Worm (Caenorhabditis elegans) whole organism, L1 larva: ENCODE measurements around the gene best-17.

Experiments used
- C16A3.4 ChIP-seq: fragments of 150-350 bp; optimal IDR thresholded peaks from 2 replicates; lab custom pipeline; 2014; ENCODE audit warnings: missing biosample characterization, missing genetic modification characterization
- C34B4.2 ChIP-seq: sonication (generic microtip); optimal IDR thresholded peaks from 2 replicates; lab custom pipeline; 2017; ENCODE audit warnings: mild to moderate bottlenecking, missing genetic modification characterization, missing compliant biosample characterization
- Y116A8C.19 ChIP-seq: sonication (generic microtip); optimal IDR thresholded peaks from 2 replicates; lab custom pipeline; 2016; ENCODE audit warnings: missing compliant biosample characterization, missing genetic modification characterization, borderline replicate concordance
- aha-1 ChIP-seq: fragments of 150-350 bp; optimal IDR thresholded peaks from 2 replicates; lab custom pipeline; 2014; ENCODE audit warnings: missing biosample characterization, missing genetic modification characterization
- alr-1 ChIP-seq: fragments of 200-800 bp; sonication (Bioruptor generic); optimal IDR thresholded peaks from 2 replicates; lab custom pipeline; 2018; ENCODE audit warnings: borderline replicate concordance, mild to moderate bottlenecking, missing genetic modification characterization, missing compliant biosample characterization
- ceh-63 ChIP-seq: fragments of 200-800 bp; sonication (Bioruptor generic); optimal IDR thresholded peaks from 2 replicates; lab custom pipeline; 2018; ENCODE audit warnings: mild to moderate bottlenecking, missing genetic modification characterization, missing compliant biosample characterization
- ceh-82 ChIP-seq, 3 experiments: fragments of 150-350 bp in 1 of 3; sonication (generic microtip) in 2 of 3; optimal IDR thresholded peaks; 2 replicates each; lab custom pipeline; 2014 to 2017; ENCODE audit warnings: missing biosample characterization in 3 of 3, missing genetic modification characterization in 3 of 3
- dpl-1 ChIP-seq, 3 experiments: fragments of 150-350 bp in 2 of 3; sonication (generic microtip) in 1 of 3; optimal IDR thresholded peaks; 2 replicates each; lab custom pipeline; 2014 to 2017; ENCODE audit warnings: missing biosample characterization in 3 of 3, missing genetic modification characterization in 3 of 3, missing genetic modification reagents in 3 of 3
- dsc-1 ChIP-seq: sonication (generic microtip); optimal IDR thresholded peaks from 2 replicates; lab custom pipeline; 2016; ENCODE audit warnings: mild to moderate bottlenecking, missing genetic modification characterization, missing compliant biosample characterization
- efl-1 ChIP-seq, 4 experiments: fragments of 150-350 bp; optimal IDR thresholded peaks in 3 of 4; peaks in 1 of 4; 1 replicate in 1 of 4; 2 replicates in 3 of 4; lab custom pipeline; 2014; ENCODE audit warnings: missing biosample characterization in 2 of 4, missing genetic modification characterization in 2 of 4, missing genetic modification reagents in 2 of 4
- egl-13 ChIP-seq: sonication (generic microtip); optimal IDR thresholded peaks from 2 replicates; lab custom pipeline; 2016; ENCODE audit warnings: missing genotype, missing genetic modification reagents, missing genetic modification characterization, missing compliant biosample characterization
- elt-3 ChIP-seq, 6 experiments: fragments of 150-350 bp in 1 of 6; sonication (generic microtip); optimal IDR thresholded peaks; 2 replicates each; lab custom pipeline; 2017 to 2018; ENCODE audit warnings: missing biosample characterization in 6 of 6, missing genetic modification characterization in 6 of 6, inconsistent platforms in 1 of 6
- fkh-10 ChIP-seq: sonication (generic microtip); optimal IDR thresholded peaks from 2 replicates; lab custom pipeline; 2017; ENCODE audit warnings: missing biosample characterization, missing genetic modification reagents, missing genetic modification characterization
- fkh-8 ChIP-seq: sonication (generic microtip); optimal IDR thresholded peaks from 2 replicates; lab custom pipeline; 2016; ENCODE audit warnings: mild to moderate bottlenecking, missing genetic modification characterization, missing compliant biosample characterization
- grh-1 ChIP-seq: fragments of 200-800 bp; sonication (Bioruptor generic); IDR thresholded peaks from 2 replicates; pipeline ENCODE4 v1.3.6; 2022; ENCODE audit warnings: missing genetic modification reagents, missing genetic modification characterization, missing compliant biosample characterization
- hlh-17 ChIP-seq: fragments of 200-800 bp; sonication (Bioruptor generic); optimal IDR thresholded peaks from 2 replicates; lab custom pipeline; 2018; ENCODE audit warnings: missing genetic modification characterization, mild to moderate bottlenecking, missing compliant biosample characterization, moderate library complexity, borderline replicate concordance
- hpl-2 ChIP-seq: fragments of 150-350 bp; optimal IDR thresholded peaks from 2 replicates; lab custom pipeline; 2014; ENCODE audit warnings: missing biosample characterization, missing genetic modification reagents, missing genetic modification characterization
- jun-1 ChIP-seq: fragments of 150-350 bp; optimal IDR thresholded peaks from 2 replicates; lab custom pipeline; 2014; ENCODE audit warnings: missing biosample characterization, missing genetic modification reagents, missing genetic modification characterization
- lin-14 ChIP-seq: fragments of 200-800 bp; sonication (Bioruptor generic); optimal IDR thresholded peaks from 2 replicates; lab custom pipeline; 2018; ENCODE audit warnings: mild to moderate bottlenecking, missing genetic modification characterization, moderate library complexity, missing compliant biosample characterization
- lin-15B ChIP-seq: fragments of 150-350 bp; sonication (generic microtip); optimal IDR thresholded peaks from 3 replicates; lab custom pipeline; 2014; ENCODE audit warnings: missing biosample characterization, missing genetic modification characterization
- lin-39 ChIP-seq: fragments of 150-350 bp; optimal IDR thresholded peaks from 2 replicates; lab custom pipeline; 2014; ENCODE audit warnings: missing biosample characterization, missing genetic modification reagents, missing genetic modification characterization
- lir-3 ChIP-seq: sonication (generic microtip); optimal IDR thresholded peaks from 2 replicates; lab custom pipeline; 2016; ENCODE audit warnings: mild to moderate bottlenecking, missing genetic modification characterization, moderate library complexity, missing compliant biosample characterization; ENCODE audit not compliant: poor library complexity
- mdl-1 ChIP-seq, 2 experiments: fragments of 150-350 bp; optimal IDR thresholded peaks; 2 replicates each; lab custom pipeline; 2014 to 2017; ENCODE audit warnings: missing biosample characterization in 2 of 2, missing genetic modification characterization in 2 of 2, inconsistent platforms in 1 of 2
- mef-2 ChIP-seq: fragments of 150-350 bp; optimal IDR thresholded peaks from 2 replicates; lab custom pipeline; 2014; ENCODE audit warnings: missing biosample characterization, missing genetic modification characterization
- mep-1 ChIP-seq: fragments of 150-350 bp; optimal IDR thresholded peaks from 2 replicates; lab custom pipeline; 2014; ENCODE audit warnings: missing biosample characterization, missing genetic modification characterization
- nhr-11 ChIP-seq: fragments of 150-350 bp; optimal IDR thresholded peaks from 2 replicates; lab custom pipeline; 2014; ENCODE audit warnings: missing biosample characterization, missing genetic modification characterization
- nhr-237 ChIP-seq: fragments of 150-350 bp; optimal IDR thresholded peaks from 2 replicates; lab custom pipeline; 2014; ENCODE audit warnings: missing biosample characterization, missing genetic modification characterization
- nhr-47 ChIP-seq: sonication (generic microtip); optimal IDR thresholded peaks from 2 replicates; lab custom pipeline; 2016; ENCODE audit warnings: mild to moderate bottlenecking, missing genetic modification characterization, moderate library complexity, missing compliant biosample characterization
- nhr-76 ChIP-seq: sonication (generic microtip); optimal IDR thresholded peaks from 2 replicates; lab custom pipeline; 2017; ENCODE audit warnings: missing biosample characterization, missing genetic modification characterization
- nhr-90 ChIP-seq: sonication (generic microtip); optimal IDR thresholded peaks from 2 replicates; lab custom pipeline; 2016; ENCODE audit warnings: mild to moderate bottlenecking, missing genetic modification characterization, missing compliant biosample characterization; ENCODE audit not compliant: poor library complexity
- pag-3 ChIP-seq: sonication (generic microtip); optimal IDR thresholded peaks from 2 replicates; lab custom pipeline; 2017; ENCODE audit warnings: missing genetic modification characterization, mild to moderate bottlenecking, missing compliant biosample characterization, antibody characterized with exemption, borderline replicate concordance; ENCODE audit not compliant: insufficient read depth
- pqm-1 ChIP-seq: sonication (generic microtip); optimal IDR thresholded peaks from 3 replicates; lab custom pipeline; 2017; ENCODE audit warnings: missing biosample characterization, missing genetic modification characterization
- rnt-1 ChIP-seq: sonication (generic microtip); optimal IDR thresholded peaks from 2 replicates; lab custom pipeline; 2016; ENCODE audit warnings: mild to moderate bottlenecking, missing genetic modification characterization, moderate library complexity, missing compliant biosample characterization
- skn-1 ChIP-seq: fragments of 150-350 bp; optimal IDR thresholded peaks from 2 replicates; lab custom pipeline; 2014; ENCODE audit warnings: missing biosample characterization, missing genetic modification characterization
- sptf-1 ChIP-seq: fragments of 150-350 bp; optimal IDR thresholded peaks from 2 replicates; lab custom pipeline; 2014; ENCODE audit warnings: missing biosample characterization, missing genetic modification characterization
- unc-130 ChIP-seq: fragments of 150-350 bp; optimal IDR thresholded peaks from 2 replicates; lab custom pipeline; 2017; ENCODE audit warnings: missing biosample characterization, missing genetic modification characterization, inconsistent platforms
- unc-62 ChIP-seq: fragments of 150-350 bp; optimal IDR thresholded peaks from 2 replicates; lab custom pipeline; 2014; ENCODE audit warnings: missing biosample characterization, missing genetic modification reagents, missing genetic modification characterization
- unc-86 ChIP-seq: sonication (generic microtip); optimal IDR thresholded peaks from 2 replicates; lab custom pipeline; 2016; ENCODE audit warnings: missing genetic modification characterization, missing compliant biosample characterization
- vab-15 ChIP-seq: sonication (generic microtip); optimal IDR thresholded peaks from 2 replicates; lab custom pipeline; 2017; ENCODE audit warnings: missing genotype, mild to moderate bottlenecking, missing genetic modification characterization, missing compliant biosample characterization
- zip-4 ChIP-seq: fragments of 200-800 bp; sonication (Bioruptor generic); optimal IDR thresholded peaks from 2 replicates; lab custom pipeline; 2018; ENCODE audit warnings: mild to moderate bottlenecking, missing genetic modification characterization, moderate library complexity, missing compliant biosample characterization
- ztf-11 ChIP-seq, 2 experiments: sonication (generic microtip); optimal IDR thresholded peaks; 2 replicates each; lab custom pipeline; 2016 to 2017; ENCODE audit warnings: missing genetic modification characterization in 2 of 2, missing biosample characterization in 1 of 2, missing compliant biosample characterization in 1 of 2
- ztf-4 ChIP-seq: fragments of 150-350 bp; optimal IDR thresholded peaks from 2 replicates; lab custom pipeline; 2014; ENCODE audit warnings: missing biosample characterization, missing genetic modification characterization

Gene best-17

DNA sequence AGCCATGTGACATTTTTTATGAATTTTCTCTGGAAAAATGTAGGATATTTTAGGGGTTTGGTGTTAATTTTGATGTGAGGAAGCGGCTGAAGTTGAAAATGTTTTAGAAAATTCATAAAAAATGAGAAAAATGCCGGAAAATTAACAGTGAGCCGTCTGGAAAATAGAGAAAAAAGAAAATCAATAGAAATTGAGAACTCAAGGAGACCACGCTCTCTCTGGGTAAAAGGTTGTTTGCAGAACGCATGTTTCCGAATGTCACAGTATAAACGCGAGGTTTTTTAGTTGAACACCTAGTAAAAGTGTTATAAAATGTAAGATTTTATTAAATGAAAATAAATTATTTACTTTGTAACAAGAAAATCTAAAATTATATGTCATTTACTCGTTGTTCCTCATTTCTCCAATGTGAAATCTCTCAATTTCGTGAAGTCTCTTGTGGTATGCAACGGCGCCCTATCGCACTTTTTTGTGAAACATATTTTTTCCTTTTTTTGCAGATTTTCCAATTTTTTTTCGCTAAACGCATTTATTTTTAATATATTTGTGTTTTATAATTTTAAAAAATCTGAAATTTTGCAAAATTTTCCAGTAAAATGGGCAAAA lies 30.9 kb upstream of the best-17 start, which contains the start of the genes tag-266 and tag-267 (continued):
- peak; percentile 49 for TF ChIP-seq dsc-1
- peak; percentile 44 for TF ChIP-seq unc-130 (tag; lab: Kevin White, UChicago)
- TF ChIP-seq elt-3 (tag; optimal IDR thresholded peaks at IDR 0.05; lab: Kevin White, UChicago), result no peak
- peak; percentile 91 for TF ChIP-seq lin-14 (GFP tag; lab: Kevin White, UChicago)
- TF ChIP-seq hpl-2 (GFP tag; lab: Kevin White, UChicago), result no peak
- TF ChIP-seq pqm-1, result no peak
- TF ChIP-seq aha-1, result no peak
- peak; percentile 47 for TF ChIP-seq unc-86
- no peak for TF ChIP-seq grh-1
- TF ChIP-seq pag-3 (tag; lab: Kevin White, UChicago), result no peak
- peak; percentile 24 for TF ChIP-seq fkh-10 (GFP tag; lab: Kevin White, UChicago)
- peak; percentile 67 for TF ChIP-seq egl-13 (tag; lab: Kevin White, UChicago)
- TF ChIP-seq nhr-11, result no peak
- peak; percentile 27 for TF ChIP-seq skn-1 (tag; lab: Kevin White, UChicago)
- TF ChIP-seq ztf-4 (tag; lab: Kevin White, UChicago), result no peak
- TF ChIP-seq nhr-47 (tag; lab: Kevin White, UChicago), result peak; percentile 88
- TF ChIP-seq hlh-17 (GFP tag; lab: Kevin White, UChicago), result no peak
- TF ChIP-seq mep-1 (tag; lab: Kevin White, UChicago), result peak; percentile 77
- TF ChIP-seq unc-62 (GFP tag; lab: Kevin White, UChicago), result no peak
- TF ChIP-seq C16A3.4 (tag; lab: Kevin White, UChicago), result peak; percentile 87
- TF ChIP-seq ceh-82 (tag; optimal IDR thresholded peaks at IDR 0.05; lab: Kevin White, UChicago), result peak; percentile 20 to 64 (median 21)
- TF ChIP-seq ceh-63 (GFP tag; lab: Kevin White, UChicago), result peak; percentile 40
- peak; percentile 28 to 66 (median 54) for TF ChIP-seq dpl-1 (GFP tag; optimal IDR thresholded peaks at IDR 0.05; lab: Kevin White, UChicago)
- TF ChIP-seq alr-1 (tag; lab: Kevin White, UChicago), result no peak
- TF ChIP-seq zip-4 (GFP tag; lab: Kevin White, UChicago), result no peak
- peak; percentile 59 to 62 for TF ChIP-seq efl-1 (optimal IDR thresholded peaks at IDR 0.05; lab: Kevin White, UChicago)
- peak; percentile 64 to 91 for TF ChIP-seq efl-1 (GFP tag; optimal IDR thresholded peaks at IDR 0.05 in 1 of 2; lab: Kevin White, UChicago)
- TF ChIP-seq nhr-76 (tag; lab: Kevin White, UChicago), result no peak
- peak; percentile 76 for TF ChIP-seq rnt-1 (tag; lab: Kevin White, UChicago)
- no peak for TF ChIP-seq C34B4.2
- peak; percentile 88 for TF ChIP-seq nhr-90 (tag; lab: Kevin White, UChicago)
- TF ChIP-seq jun-1 (tag; lab: Kevin White, UChicago), result peak; percentile 20
- TF ChIP-seq mdl-1 (tag; optimal IDR thresholded peaks at IDR 0.05; lab: Kevin White, UChicago), result no peak
- TF ChIP-seq mef-2 (tag; lab: Kevin White, UChicago), result no peak
- peak; percentile 90 for TF ChIP-seq fkh-8 (tag; lab: Kevin White, UChicago)
- no peak for TF ChIP-seq vab-15 (tag; lab: Kevin White, UChicago)
- TF ChIP-seq nhr-237, result peak; percentile 69
- TF ChIP-seq ztf-11 (tag; optimal IDR thresholded peaks at IDR 0.05; lab: Kevin White, UChicago), result peak in 1 of 2 experiments; percentile 76
- no peak for TF ChIP-seq lir-3 (tag; lab: Kevin White, UChicago)

DNA sequence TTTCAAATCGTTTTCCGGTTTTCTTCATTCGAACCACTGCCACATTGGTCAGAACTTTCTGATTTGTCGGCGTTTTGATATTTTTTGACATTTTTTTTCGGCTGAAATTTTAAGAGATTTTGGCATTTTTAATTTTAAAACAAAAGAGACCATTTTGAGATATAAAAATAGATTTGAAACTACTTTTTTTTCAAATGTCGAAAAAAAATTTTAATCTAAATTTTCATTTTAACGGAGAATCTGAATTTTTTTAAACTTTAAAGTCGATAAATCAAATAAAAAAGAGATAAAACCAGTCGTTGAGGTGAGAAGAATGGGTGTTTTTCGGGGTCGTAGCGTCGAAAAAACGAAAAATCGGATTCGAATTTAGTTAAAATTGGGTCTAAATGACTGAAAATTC lies 28.9 kb upstream of the best-17 start, which contains the start of gene sbds-1:
TSS of gene sbds-1 (minus strand) at position 101 of the 400 bp plus-strand sequence.
- TF ChIP-seq fkh-10 (GFP tag; lab: Kevin White, UChicago) (no peak), lin-39 (tag; lab: Kevin White, UChicago) (no peak), sptf-1 (tag; lab: Kevin White, UChicago) (no peak), aha-1 (no peak), Y116A8C.19 (tag; lab: Kevin White, UChicago) (no peak), lin-15B (tag; lab: Kevin White, UChicago) (no peak), hlh-17 (GFP tag; lab: Kevin White, UChicago) (no peak)
